Worm (Caenorhabditis elegans): ENCODE measurements around the gene cup-14.

DNA sequence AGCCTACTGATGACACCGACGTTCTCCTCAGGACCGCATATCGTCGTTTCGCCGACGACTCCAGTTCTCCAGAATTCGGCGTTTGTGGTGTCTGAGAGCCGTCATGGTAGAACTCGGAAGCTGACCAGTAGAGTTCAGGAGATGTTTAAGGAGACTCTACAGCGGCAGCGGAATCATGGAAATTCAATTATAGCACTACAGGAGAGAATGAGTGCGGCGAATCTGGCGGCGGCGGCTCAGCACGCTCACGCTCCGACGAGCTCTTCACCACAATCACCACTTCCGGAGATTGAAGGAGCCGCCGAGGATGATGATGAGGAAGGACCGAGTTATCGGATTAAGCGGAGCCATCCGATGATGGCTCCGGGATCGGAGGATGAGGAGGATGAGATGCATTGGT is 7.5 kb upstream of the cup-14 start:
- no peak for TF ChIP-seq elt-1 (tag; optimal IDR thresholded peaks at IDR 0.05)
- TF ChIP-seq pqm-1 (tag; optimal IDR thresholded peaks at IDR 0.05) = no peak
- TF ChIP-seq ztf-11 (tag; optimal IDR thresholded peaks at IDR 0.05) = no peak
- no peak for TF ChIP-seq ama-1 (optimal IDR thresholded peaks at IDR 0.05)
- no peak for TF ChIP-seq nhr-77 (tag; optimal IDR thresholded peaks at IDR 0.05)
- TF ChIP-seq lin-15B (tag; optimal IDR thresholded peaks at IDR 0.05) = no peak
- TF ChIP-seq lsy-12 (tag; optimal IDR thresholded peaks at IDR 0.05) = no peak
- no peak for TF ChIP-seq nhr-76 (tag; optimal IDR thresholded peaks at IDR 0.05)
- no peak for TF ChIP-seq egl-27 (tag; optimal IDR thresholded peaks at IDR 0.05)
- no peak for TF ChIP-seq nhr-25 (tag; optimal IDR thresholded peaks at IDR 0.05)
- TF ChIP-seq skn-1 (tag; optimal IDR thresholded peaks at IDR 0.05) = no peak

All from whole organism, L3 larva.